Fruit fly (Drosophila melanogaster): Measurements from ENCODE around the gene Gyc32E.

dm6 chr2L:11192691-11193090 lies 43.8 kb upstream of the Gyc32E start:
- no peak for TF ChIP-seq pad (GFP tag; optimal IDR thresholded peaks at IDR 0.05)
- TF ChIP-seq CG11617 (GFP tag; optimal IDR thresholded peaks at IDR 0.05): no peak
- TF ChIP-seq Hr96 (GFP tag; optimal IDR thresholded peaks at IDR 0.05): no peak

All from whole organism, adult.